Fruit fly (Drosophila melanogaster): ENCODE data around the gene tal-AA.
A peak's percentile ranks its signal among the peaks of the same experiment; 100 is the strongest.

Gene tal-AA

dm6 chr3R:13800430-13800848 is 12.5 kb upstream of the tal-AA start (continued):
- TF ChIP-seq prd (optimal IDR thresholded peaks at IDR 0.05) (no peak), prd (GFP tag; IDR thresholded peaks at IDR 0.05) (peak; percentile 94), PHDP (tag; optimal IDR thresholded peaks at IDR 0.05) (peak; percentile 93), CG11695 (GFP tag; IDR thresholded peaks at IDR 0.05) (peak; percentile 92), CG8281 (tag; optimal IDR thresholded peaks at IDR 0.05) (peak; percentile 63), Ravus (GFP tag; IDR thresholded peaks at IDR 0.05) (peak; percentile 72), CG43689 (GFP tag; IDR thresholded peaks at IDR 0.05) (peak; percentile 72), CG6254 (GFP tag; optimal IDR thresholded peaks at IDR 0.05) (peak; percentile 88), btn (GFP tag; optimal IDR thresholded peaks at IDR 0.05) (no peak), CG18011 (GFP tag; optimal IDR thresholded peaks at IDR 0.05) (peak; percentile 63), CG10462 (GFP tag; optimal IDR thresholded peaks at IDR 0.05) (peak; percentile 56), cad (GFP tag; optimal IDR thresholded peaks at IDR 0.05) (no peak), Ptx1 (GFP tag; IDR thresholded peaks at IDR 0.05) (peak; percentile 94), knrl (GFP tag; IDR thresholded peaks at IDR 0.05; ENCODE audit: partially characterized antibody) (no peak), Adf1 (GFP tag; IDR thresholded peaks at IDR 0.05) (peak; percentile 73), CG14441 (GFP tag; IDR thresholded peaks at IDR 0.05) (peak; percentile 92), CG2129 (GFP tag; IDR thresholded peaks at IDR 0.05; ENCODE audit: partially characterized antibody) (no peak), CG6175 (GFP tag; IDR thresholded peaks at IDR 0.05) (peak; percentile 84), CG12744 (GFP tag; optimal IDR thresholded peaks at IDR 0.05) (peak; percentile 40), CG6854 (GFP tag; optimal IDR thresholded peaks at IDR 0.05) (peak; percentile 89), Mes4 (GFP tag; optimal IDR thresholded peaks at IDR 0.05) (peak; percentile 16), D (optimal IDR thresholded peaks at IDR 0.05) (no peak), D (GFP tag; optimal IDR thresholded peaks at IDR 0.05) (peak; percentile 88), CG42726 (GFP tag; IDR thresholded peaks at IDR 0.05; ENCODE audit: partially characterized antibody) (no peak), dpn (GFP tag; optimal IDR thresholded peaks at IDR 0.05) (peak; percentile 51 to 89), Med (GFP tag) (peak; percentile 93), CG12236 (GFP tag; optimal IDR thresholded peaks at IDR 0.05) (no peak), CG10654 (GFP tag; optimal IDR thresholded peaks at IDR 0.05) (peak; percentile 69), chm (GFP tag; IDR thresholded peaks at IDR 0.05) (peak; percentile 95), CG11398 (GFP tag; optimal IDR thresholded peaks at IDR 0.05) (no peak), zfh2 (GFP tag; optimal IDR thresholded peaks at IDR 0.05) (peak; percentile 39), fu2 (GFP tag; optimal IDR thresholded peaks at IDR 0.05) (no peak), Oaz (GFP tag; IDR thresholded peaks at IDR 0.05) (peak; percentile 89), CG16779 (GFP tag; IDR thresholded peaks at IDR 0.05) (peak; percentile 86), CG2116 (GFP tag; optimal IDR thresholded peaks at IDR 0.05) (peak; percentile 54), crc (GFP tag; optimal IDR thresholded peaks at IDR 0.05) (no peak), Hsf (GFP tag; optimal IDR thresholded peaks at IDR 0.05) (peak; percentile 74), Usf (GFP tag; optimal IDR thresholded peaks at IDR 0.05) (peak; percentile 36), Poxn (GFP tag; IDR thresholded peaks at IDR 0.05) (peak; percentile 70), CG7372 (GFP tag; IDR thresholded peaks at IDR 0.05) (peak; percentile 92), pzg (GFP tag; optimal IDR thresholded peaks at IDR 0.05) (no peak), sna (GFP tag; IDR thresholded peaks at IDR 0.05; ENCODE audit: partially characterized antibody) (no peak), amos (GFP tag; IDR thresholded peaks at IDR 0.05; ENCODE audit: partially characterized antibody) (no peak), CG7745 (tag; optimal IDR thresholded peaks at IDR 0.05) (no peak), Kr (GFP tag; optimal IDR thresholded peaks at IDR 0.05) (no peak), sisA (GFP tag; IDR thresholded peaks at IDR 0.05) (peak; percentile 90), Tbp (GFP tag; optimal IDR thresholded peaks at IDR 0.05) (no peak), pb (GFP tag; optimal IDR thresholded peaks at IDR 0.05) (no peak), disco-r (GFP tag; optimal IDR thresholded peaks at IDR 0.05) (peak; percentile 46), trh (GFP tag; optimal IDR thresholded peaks at IDR 0.05) (peak; percentile 48), Deaf1 (tag; optimal IDR thresholded peaks at IDR 0.05) (peak; percentile 32), ab (GFP tag; optimal IDR thresholded peaks at IDR 0.05) (no peak), Dbx (GFP tag; IDR thresholded peaks at IDR 0.05) (peak; percentile 97)
